Worm (Caenorhabditis elegans) whole organism, early embryonic: ENCODE data around the gene Y41D4A.7.

Experiments
- B0310.2 ChIP-seq: sonication (generic microtip); optimal IDR thresholded peaks from 2 replicates; lab custom pipeline; 2016; ENCODE audit warnings: mild to moderate bottlenecking, missing genetic modification characterization, missing compliant biosample characterization
- F13C5.2 ChIP-seq: sonication (generic microtip); optimal IDR thresholded peaks from 2 replicates; lab custom pipeline; 2017; ENCODE audit warnings: mild to moderate bottlenecking, missing genetic modification characterization, inconsistent platforms, missing compliant biosample characterization
- aly-1 ChIP-seq: sonication (generic microtip); optimal IDR thresholded peaks from 2 replicates; lab custom pipeline; 2016; ENCODE audit warnings: missing genetic modification characterization, missing compliant biosample characterization
- ama-1 ChIP-seq: fragments of 150-350 bp; optimal IDR thresholded peaks from 2 replicates; lab custom pipeline; 2014
- ceh-13 ChIP-seq: fragments of 200-800 bp; sonication (Bioruptor generic); optimal IDR thresholded peaks from 2 replicates; lab custom pipeline; 2018; ENCODE audit warnings: mild to moderate bottlenecking, missing genetic modification characterization, missing compliant biosample characterization
- ceh-36 ChIP-seq: sonication (generic microtip); optimal IDR thresholded peaks from 2 replicates; lab custom pipeline; 2016; ENCODE audit warnings: missing genetic modification characterization, inconsistent platforms, missing compliant biosample characterization
- ets-7 ChIP-seq: sonication (generic microtip); optimal IDR thresholded peaks from 2 replicates; lab custom pipeline; 2016; ENCODE audit warnings: missing genotype, missing genetic modification characterization, missing compliant biosample characterization
- flt-1 ChIP-seq: fragments of 200-800 bp; sonication (Bioruptor generic); IDR thresholded peaks from 2 replicates; pipeline ENCODE4 v1.3.6; 2022; ENCODE audit warnings: missing genetic modification characterization, missing compliant biosample characterization
- hmbx-1 ChIP-seq: sonication (generic microtip); optimal IDR thresholded peaks from 2 replicates; lab custom pipeline; 2016; ENCODE audit warnings: mild to moderate bottlenecking, missing genetic modification characterization, missing compliant biosample characterization
- hmg-4 ChIP-seq: fragments of 200-800 bp; sonication (Bioruptor generic); optimal IDR thresholded peaks from 2 replicates; lab custom pipeline; 2018; ENCODE audit warnings: mild to moderate bottlenecking, missing genetic modification characterization, missing compliant biosample characterization
- hnd-1 ChIP-seq: sonication (generic microtip); optimal IDR thresholded peaks from 2 replicates; lab custom pipeline; 2016; ENCODE audit warnings: missing genetic modification characterization, missing compliant biosample characterization
- pes-1 ChIP-seq: fragments of 200-800 bp; sonication (Bioruptor generic); IDR thresholded peaks from 2 replicates; pipeline ENCODE4 v1.3.6; 2022; ENCODE audit warnings: missing genetic modification reagents, missing genetic modification characterization, missing compliant biosample characterization
- scrt-1 ChIP-seq: fragments of 200-800 bp; sonication (Bioruptor generic); IDR thresholded peaks from 2 replicates; pipeline ENCODE4 v1.3.6; 2022; ENCODE audit warnings: missing genetic modification characterization, missing compliant biosample characterization
- sea-1 ChIP-seq: fragments of 200-800 bp; sonication (Bioruptor generic); conservative IDR thresholded peaks from 2 replicates; pipeline ENCODE4 v1.3.6; 2022; ENCODE audit warnings: missing genetic modification characterization, missing compliant biosample characterization
- tbx-11 ChIP-seq: fragments of 200-800 bp; sonication (Bioruptor generic); IDR thresholded peaks from 2 replicates; pipeline ENCODE4 v1.3.6; 2022; ENCODE audit warnings: missing genetic modification characterization, missing compliant biosample characterization
- tbx-37 ChIP-seq: fragments of 200-800 bp; sonication (Bioruptor generic); conservative IDR thresholded peaks from 2 replicates; pipeline ENCODE4 v1.3.6; 2022; ENCODE audit warnings: missing genetic modification reagents, missing genetic modification characterization, missing compliant biosample characterization
- tra-4 ChIP-seq: sonication (generic microtip); optimal IDR thresholded peaks from 2 replicates; lab custom pipeline; 2017; ENCODE audit warnings: missing genetic modification characterization, missing compliant biosample characterization

Gene Y41D4A.7

DNA sequence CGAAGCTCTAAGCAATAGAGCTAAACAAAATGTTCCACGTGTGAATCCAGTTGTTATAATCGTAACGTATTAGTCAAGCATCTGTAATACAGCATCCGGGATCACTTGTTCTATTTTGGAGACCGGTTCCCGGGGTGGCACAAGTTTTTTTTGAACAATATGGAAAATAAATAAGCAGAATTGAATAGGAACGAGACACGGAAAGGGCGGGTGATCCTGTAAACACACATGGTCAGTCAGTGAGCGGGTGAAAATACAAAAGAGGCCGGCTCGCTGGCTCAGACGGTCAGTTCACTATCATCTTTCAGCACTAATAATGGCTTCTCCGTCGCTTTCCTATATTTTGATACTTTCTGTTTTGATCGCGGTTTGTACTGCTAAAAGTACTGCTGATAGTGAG is 35.5 kb downstream of the Y41D4A.7 start, which contains the start of gene K08D12.8:
TSS of gene K08D12.8 (plus strand) at position 301 of the 400 bp plus-strand sequence.
- TF ChIP-seq B0310.2 (tag; lab: Kevin White, UChicago) (no peak), hmg-4 (GFP tag; lab: Kevin White, UChicago) (no peak), scrt-1 (GFP tag; lab: Robert Waterston, UW) (no peak), F13C5.2 (tag; lab: Kevin White, UChicago) (no peak), flt-1 (GFP tag; lab: Robert Waterston, UW) (no peak), pes-1 (GFP tag; lab: Robert Waterston, UW) (no peak), tra-4 (tag; lab: Kevin White, UChicago) (no peak), ama-1 (lab: Kevin White, UChicago) (no peak), aly-1 (tag; lab: Kevin White, UChicago) (no peak), sea-1 (GFP tag; lab: Robert Waterston, UW) (no peak), tbx-11 (GFP tag; lab: Robert Waterston, UW) (no peak), ceh-13 (no peak), hnd-1 (tag; lab: Kevin White, UChicago) (no peak), tbx-37 (GFP tag; lab: Robert Waterston, UW) (no peak), ets-7 (tag; lab: Kevin White, UChicago) (no peak), ceh-36 (tag; lab: Kevin White, UChicago) (no peak), hmbx-1 (tag; lab: Kevin White, UChicago) (no peak)

ce11 chrIV:1724283-1724682 is 37.1 kb downstream of the Y41D4A.7 start, which contains the start of gene epic-3:
Gene epic-3, minus strand, starts transcription at chrIV:1724383.
- no peak for TF ChIP-seq tbx-37 (GFP tag; lab: Robert Waterston, UW)
- no peak for TF ChIP-seq hnd-1 (tag; lab: Kevin White, UChicago)
- TF ChIP-seq hmg-4 (GFP tag; lab: Kevin White, UChicago): no peak
- TF ChIP-seq tbx-11 (GFP tag; lab: Robert Waterston, UW): no peak
- TF ChIP-seq B0310.2 (tag; lab: Kevin White, UChicago): no peak
- no peak for TF ChIP-seq sea-1 (GFP tag; lab: Robert Waterston, UW)
- no peak for TF ChIP-seq F13C5.2 (tag; lab: Kevin White, UChicago)
- no peak for TF ChIP-seq ceh-36 (tag; lab: Kevin White, UChicago)
- TF ChIP-seq flt-1 (GFP tag; lab: Robert Waterston, UW): no peak
- TF ChIP-seq aly-1 (tag; lab: Kevin White, UChicago): no peak
- TF ChIP-seq ets-7 (tag; lab: Kevin White, UChicago): no peak
- TF ChIP-seq pes-1 (GFP tag; lab: Robert Waterston, UW): no peak

ce11 chrIV:1722953-1723352 is 38.4 kb downstream of the Y41D4A.7 start:
- TF ChIP-seq aly-1 (tag; lab: Kevin White, UChicago): no peak
- TF ChIP-seq hmbx-1 (tag; lab: Kevin White, UChicago): no peak
- TF ChIP-seq flt-1 (GFP tag; lab: Robert Waterston, UW): no peak
- TF ChIP-seq tbx-11 (GFP tag; lab: Robert Waterston, UW): no peak
- TF ChIP-seq tra-4 (tag; lab: Kevin White, UChicago): no peak

ce11 chrIV:1722463-1722862 is 38.9 kb downstream of the Y41D4A.7 start:
- peak; percentile 48; the same call in 1 of the 2 replicates for TF ChIP-seq pes-1 (GFP tag; lab: Robert Waterston, UW)

DNA sequence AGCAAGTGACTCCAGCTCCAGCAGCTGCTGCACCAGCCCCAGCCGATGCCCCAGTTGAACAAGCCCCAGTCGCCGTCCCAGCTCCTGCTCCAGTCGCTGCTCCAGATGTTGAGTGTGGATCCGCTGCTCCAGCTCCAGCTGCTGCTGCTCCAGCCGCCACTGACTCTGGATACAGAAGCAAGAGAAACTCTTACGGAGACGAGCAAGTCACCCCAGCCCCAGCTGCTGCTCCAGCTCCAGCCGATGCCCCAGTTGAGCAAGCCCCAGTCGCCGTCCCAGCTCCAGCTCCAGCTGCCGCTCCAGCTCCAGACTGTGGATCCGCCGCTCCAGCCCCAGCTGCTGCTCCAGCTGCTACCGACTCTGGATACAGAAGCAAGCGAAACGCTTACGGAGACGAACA is 39.8 kb downstream of the Y41D4A.7 start:
- TF ChIP-seq ama-1 (lab: Kevin White, UChicago): no peak
- peak; percentile 43; the same call in 1 of the 2 replicates for TF ChIP-seq flt-1 (GFP tag; lab: Robert Waterston, UW)

DNA sequence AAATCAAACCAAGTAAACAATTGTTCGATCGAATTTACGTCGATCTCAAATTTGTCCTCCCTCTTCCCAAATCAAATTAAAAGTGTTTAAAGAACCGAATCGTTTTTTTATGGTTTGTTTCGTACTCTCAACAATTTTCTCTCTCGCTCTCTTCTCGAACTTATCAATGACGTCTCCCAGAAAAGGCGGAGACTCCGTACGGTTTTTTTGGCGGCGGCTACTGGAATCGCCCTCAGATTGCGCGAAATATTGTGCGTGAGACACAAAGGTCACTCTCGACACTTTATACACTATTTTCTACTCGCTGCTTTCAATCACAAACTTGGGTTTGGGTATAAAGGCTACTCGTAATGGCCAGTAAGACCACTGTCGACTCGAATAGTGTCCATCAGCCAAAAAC is 40.9 kb downstream of the Y41D4A.7 start, which contains the start of gene epic-2:
TSS of gene epic-2 (plus strand) at position 317 of the 400 bp plus-strand sequence.
- TF ChIP-seq B0310.2 (tag; lab: Kevin White, UChicago) (no peak), scrt-1 (GFP tag; lab: Robert Waterston, UW) (no peak), hmg-4 (GFP tag; lab: Kevin White, UChicago) (no peak), ama-1 (lab: Kevin White, UChicago) (no peak), tbx-37 (GFP tag; lab: Robert Waterston, UW) (no peak), hnd-1 (tag; lab: Kevin White, UChicago) (no peak), tbx-11 (GFP tag; lab: Robert Waterston, UW) (no peak), ceh-13 (no peak), tra-4 (tag; lab: Kevin White, UChicago) (no peak)

- TF ChIP-seq hnd-1 (tag; lab: Kevin White, UChicago): no peak
- no peak for TF ChIP-seq ets-7 (tag; lab: Kevin White, UChicago)
- TF ChIP-seq F13C5.2 (tag; lab: Kevin White, UChicago): no peak
- no peak for TF ChIP-seq pes-1 (GFP tag; lab: Robert Waterston, UW)
- TF ChIP-seq scrt-1 (GFP tag; lab: Robert Waterston, UW): no peak
- no peak for TF ChIP-seq B0310.2 (tag; lab: Kevin White, UChicago)
- TF ChIP-seq hmg-4 (GFP tag; lab: Kevin White, UChicago): no peak
- no peak for TF ChIP-seq ama-1 (lab: Kevin White, UChicago)
- TF ChIP-seq tra-4 (tag; lab: Kevin White, UChicago): no peak
- no peak for TF ChIP-seq hmbx-1 (tag; lab: Kevin White, UChicago)
- no peak for TF ChIP-seq tbx-11 (GFP tag; lab: Robert Waterston, UW)
- TF ChIP-seq flt-1 (GFP tag; lab: Robert Waterston, UW): no peak
- no peak for TF ChIP-seq aly-1 (tag; lab: Kevin White, UChicago)
- no peak for TF ChIP-seq tbx-37 (GFP tag; lab: Robert Waterston, UW)
- TF ChIP-seq sea-1 (GFP tag; lab: Robert Waterston, UW): no peak
- no peak for TF ChIP-seq ceh-36 (tag; lab: Kevin White, UChicago)
- TF ChIP-seq ceh-13: no peak
These were observed 45.7 kb downstream of the Y41D4A.7 start for ce11 chrIV:1715705-1716104.
